Worm (Caenorhabditis elegans) whole organism, L1 larva: ENCODE results near the gene str-185.

Experiments
- C04F5.9 ChIP-seq: sonication (generic microtip); optimal IDR thresholded peaks from 2 replicates; lab custom pipeline; 2016; ENCODE audit warnings: missing genetic modification characterization, missing compliant biosample characterization
- C34B4.2 ChIP-seq: sonication (generic microtip); optimal IDR thresholded peaks from 2 replicates; lab custom pipeline; 2017; ENCODE audit warnings: mild to moderate bottlenecking, missing genetic modification characterization, missing compliant biosample characterization
- Y116A8C.19 ChIP-seq: sonication (generic microtip); optimal IDR thresholded peaks from 2 replicates; lab custom pipeline; 2016; ENCODE audit warnings: missing compliant biosample characterization, missing genetic modification characterization, borderline replicate concordance
- aha-1 ChIP-seq: fragments of 150-350 bp; optimal IDR thresholded peaks from 2 replicates; lab custom pipeline; 2014; ENCODE audit warnings: missing biosample characterization, missing genetic modification characterization
- blmp-1 ChIP-seq: fragments of 150-350 bp; optimal IDR thresholded peaks from 2 replicates; lab custom pipeline; 2014; ENCODE audit warnings: missing biosample characterization, missing genetic modification characterization
- ceh-63 ChIP-seq: fragments of 200-800 bp; sonication (Bioruptor generic); optimal IDR thresholded peaks from 2 replicates; lab custom pipeline; 2018; ENCODE audit warnings: mild to moderate bottlenecking, missing genetic modification characterization, missing compliant biosample characterization
- ceh-8 ChIP-seq: fragments of 200-800 bp; sonication (Bioruptor generic); optimal IDR thresholded peaks from 2 replicates; lab custom pipeline; 2018; ENCODE audit warnings: mild to moderate bottlenecking, missing genetic modification characterization, moderate library complexity, missing compliant biosample characterization
- ceh-82 ChIP-seq, 3 experiments: fragments of 150-350 bp in 1 of 3; sonication (generic microtip) in 2 of 3; optimal IDR thresholded peaks; 2 replicates each; lab custom pipeline; 2014 to 2017; ENCODE audit warnings: missing biosample characterization in 3 of 3, missing genetic modification characterization in 3 of 3
- ceh-88 ChIP-seq: fragments of 200-800 bp; sonication (Bioruptor generic); IDR thresholded peaks from 2 replicates; pipeline ENCODE4 v1.3.6; 2022; ENCODE audit warnings: missing genetic modification characterization, missing compliant biosample characterization
- ceh-90 ChIP-seq: sonication (generic microtip); optimal IDR thresholded peaks from 2 replicates; lab custom pipeline; 2016; ENCODE audit warnings: missing genetic modification characterization, missing compliant biosample characterization
- ces-1 ChIP-seq: fragments of 150-350 bp; optimal IDR thresholded peaks from 2 replicates; lab custom pipeline; 2014; ENCODE audit warnings: missing biosample characterization, missing genetic modification reagents, missing genetic modification characterization
- dpl-1 ChIP-seq, 3 experiments: fragments of 150-350 bp in 2 of 3; sonication (generic microtip) in 1 of 3; optimal IDR thresholded peaks; 2 replicates each; lab custom pipeline; 2014 to 2017; ENCODE audit warnings: missing biosample characterization in 3 of 3, missing genetic modification characterization in 3 of 3, missing genetic modification reagents in 3 of 3
- efl-1 ChIP-seq, 4 experiments: fragments of 150-350 bp; optimal IDR thresholded peaks in 3 of 4; peaks in 1 of 4; 1 replicate in 1 of 4; 2 replicates in 3 of 4; lab custom pipeline; 2014; ENCODE audit warnings: missing biosample characterization in 2 of 4, missing genetic modification characterization in 2 of 4, missing genetic modification reagents in 2 of 4
- efl-3 ChIP-seq: fragments of 200-800 bp; sonication (Bioruptor generic); optimal IDR thresholded peaks from 2 replicates; lab custom pipeline; 2018; ENCODE audit warnings: mild to moderate bottlenecking, missing genetic modification characterization, missing compliant biosample characterization
- egl-13 ChIP-seq: sonication (generic microtip); optimal IDR thresholded peaks from 2 replicates; lab custom pipeline; 2016; ENCODE audit warnings: missing genotype, missing genetic modification reagents, missing genetic modification characterization, missing compliant biosample characterization
- elt-2 ChIP-seq: sonication (generic microtip); optimal IDR thresholded peaks from 2 replicates; lab custom pipeline; 2016; ENCODE audit warnings: missing genetic modification characterization, mild to moderate bottlenecking, inconsistent platforms, missing compliant biosample characterization, missing genetic modification reagents
- fos-1 ChIP-seq: fragments of 150-350 bp; optimal IDR thresholded peaks from 2 replicates; lab custom pipeline; 2014; ENCODE audit warnings: missing biosample characterization, missing genetic modification characterization
- grh-1 ChIP-seq: fragments of 200-800 bp; sonication (Bioruptor generic); IDR thresholded peaks from 2 replicates; pipeline ENCODE4 v1.3.6; 2022; ENCODE audit warnings: missing genetic modification reagents, missing genetic modification characterization, missing compliant biosample characterization
- hlh-4 ChIP-seq: sonication (generic microtip); optimal IDR thresholded peaks from 2 replicates; lab custom pipeline; 2016; ENCODE audit warnings: mild to moderate bottlenecking, missing genetic modification characterization, missing compliant biosample characterization
- irx-1 ChIP-seq: sonication (generic microtip); optimal IDR thresholded peaks from 2 replicates; lab custom pipeline; 2016; ENCODE audit warnings: missing genetic modification characterization, missing compliant biosample characterization
- jun-1 ChIP-seq: fragments of 150-350 bp; optimal IDR thresholded peaks from 2 replicates; lab custom pipeline; 2014; ENCODE audit warnings: missing biosample characterization, missing genetic modification reagents, missing genetic modification characterization
- lin-39 ChIP-seq: fragments of 150-350 bp; optimal IDR thresholded peaks from 2 replicates; lab custom pipeline; 2014; ENCODE audit warnings: missing biosample characterization, missing genetic modification reagents, missing genetic modification characterization
- lir-3 ChIP-seq: sonication (generic microtip); optimal IDR thresholded peaks from 2 replicates; lab custom pipeline; 2016; ENCODE audit warnings: mild to moderate bottlenecking, missing genetic modification characterization, moderate library complexity, missing compliant biosample characterization; ENCODE audit not compliant: poor library complexity
- mab-9 ChIP-seq: fragments of 200-800 bp; sonication (Bioruptor generic); IDR thresholded peaks from 2 replicates; pipeline ENCODE4 v1.3.6; 2022; ENCODE audit warnings: missing genetic modification reagents, missing genetic modification characterization, missing compliant biosample characterization
- mef-2 ChIP-seq: fragments of 150-350 bp; optimal IDR thresholded peaks from 2 replicates; lab custom pipeline; 2014; ENCODE audit warnings: missing biosample characterization, missing genetic modification characterization
- mep-1 ChIP-seq: fragments of 150-350 bp; optimal IDR thresholded peaks from 2 replicates; lab custom pipeline; 2014; ENCODE audit warnings: missing biosample characterization, missing genetic modification characterization
- nhr-12 ChIP-seq: sonication (generic microtip); optimal IDR thresholded peaks from 2 replicates; lab custom pipeline; 2017; ENCODE audit warnings: missing biosample characterization, missing genetic modification characterization
- nhr-20 ChIP-seq: sonication (generic microtip); optimal IDR thresholded peaks from 2 replicates; lab custom pipeline; 2016; ENCODE audit warnings: mild to moderate bottlenecking, missing genetic modification characterization, missing compliant biosample characterization
- nhr-237 ChIP-seq: fragments of 150-350 bp; optimal IDR thresholded peaks from 2 replicates; lab custom pipeline; 2014; ENCODE audit warnings: missing biosample characterization, missing genetic modification characterization
- nhr-47 ChIP-seq: sonication (generic microtip); optimal IDR thresholded peaks from 2 replicates; lab custom pipeline; 2016; ENCODE audit warnings: mild to moderate bottlenecking, missing genetic modification characterization, moderate library complexity, missing compliant biosample characterization
- nhr-71 ChIP-seq: sonication (generic microtip); optimal IDR thresholded peaks from 2 replicates; lab custom pipeline; 2016; ENCODE audit warnings: mild to moderate bottlenecking, missing genetic modification characterization, moderate library complexity, missing compliant biosample characterization
- nhr-77 ChIP-seq: fragments of 150-350 bp; optimal IDR thresholded peaks from 2 replicates; lab custom pipeline; 2014; ENCODE audit warnings: missing biosample characterization, missing genetic modification characterization
- nhr-85 ChIP-seq: sonication (generic microtip); peaks from one replicate; lab custom pipeline; 2016; ENCODE audit warnings: missing genetic modification characterization, inconsistent platforms, missing compliant biosample characterization
- pag-3 ChIP-seq: sonication (generic microtip); optimal IDR thresholded peaks from 2 replicates; lab custom pipeline; 2017; ENCODE audit warnings: missing genetic modification characterization, mild to moderate bottlenecking, missing compliant biosample characterization, antibody characterized with exemption, borderline replicate concordance; ENCODE audit not compliant: insufficient read depth
- pqm-1 ChIP-seq: sonication (generic microtip); optimal IDR thresholded peaks from 3 replicates; lab custom pipeline; 2017; ENCODE audit warnings: missing biosample characterization, missing genetic modification characterization
- skn-1 ChIP-seq: fragments of 150-350 bp; optimal IDR thresholded peaks from 2 replicates; lab custom pipeline; 2014; ENCODE audit warnings: missing biosample characterization, missing genetic modification characterization
- sup-37 ChIP-seq: fragments of 200-800 bp; sonication (Bioruptor generic); optimal IDR thresholded peaks from 2 replicates; lab custom pipeline; 2018; ENCODE audit warnings: mild to moderate bottlenecking, missing genetic modification characterization, missing compliant biosample characterization
- tbx-2 ChIP-seq: sonication (generic microtip); optimal IDR thresholded peaks from 2 replicates; lab custom pipeline; 2016; ENCODE audit warnings: missing genetic modification characterization, missing compliant biosample characterization
- tlp-1 ChIP-seq: fragments of 150-350 bp; optimal IDR thresholded peaks from 2 replicates; lab custom pipeline; 2014; ENCODE audit warnings: missing biosample characterization, missing genetic modification characterization
- unc-130 ChIP-seq: fragments of 150-350 bp; optimal IDR thresholded peaks from 2 replicates; lab custom pipeline; 2017; ENCODE audit warnings: missing biosample characterization, missing genetic modification characterization, inconsistent platforms
- unc-98 ChIP-seq: fragments of 200-800 bp; sonication (Bioruptor generic); IDR thresholded peaks from 2 replicates; pipeline ENCODE4 v1.3.6; 2022; ENCODE audit warnings: missing genetic modification characterization, missing compliant biosample characterization
- vab-15 ChIP-seq: sonication (generic microtip); optimal IDR thresholded peaks from 2 replicates; lab custom pipeline; 2017; ENCODE audit warnings: missing genotype, mild to moderate bottlenecking, missing genetic modification characterization, missing compliant biosample characterization
- xbp-1 ChIP-seq: sonication (generic microtip); optimal IDR thresholded peaks from 2 replicates; lab custom pipeline; 2016; ENCODE audit warnings: missing genetic modification characterization, missing compliant biosample characterization
- ztf-11 ChIP-seq, 2 experiments: sonication (generic microtip); optimal IDR thresholded peaks; 2 replicates each; lab custom pipeline; 2016 to 2017; ENCODE audit warnings: missing genetic modification characterization in 2 of 2, missing biosample characterization in 1 of 2, missing compliant biosample characterization in 1 of 2

The str-185 gene

DNA sequence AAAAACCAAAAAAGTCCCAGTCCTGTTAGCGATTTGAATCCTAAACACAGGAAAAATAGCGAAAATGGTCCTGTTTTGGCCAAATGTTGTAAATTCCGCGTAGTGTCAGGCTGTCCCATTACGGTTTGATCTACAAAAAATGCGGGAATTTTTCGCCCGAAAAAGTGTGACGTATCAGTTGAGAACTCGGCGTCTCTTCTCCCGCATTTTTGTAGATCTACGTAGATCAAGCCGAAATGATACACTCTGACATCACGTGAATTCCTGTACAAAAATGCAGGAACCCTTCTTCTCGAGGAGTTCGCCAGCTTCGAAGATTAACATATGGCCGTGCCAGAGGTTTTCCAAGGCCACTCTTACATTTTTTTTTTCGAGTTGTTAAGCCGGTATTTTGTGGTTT, 34.2 kb downstream of the str-185 start:
- no peak for TF ChIP-seq mep-1 (tag; lab: Kevin White, UChicago)
- TF ChIP-seq nhr-237 (tag; lab: Kevin White, UChicago): no peak
- no peak for TF ChIP-seq pag-3 (tag; lab: Kevin White, UChicago)
- no peak for TF ChIP-seq sup-37 (GFP tag; lab: Kevin White, UChicago)
- TF ChIP-seq C34B4.2 (tag; lab: Kevin White, UChicago): no peak
- no peak for TF ChIP-seq elt-2 (tag; lab: Kevin White, UChicago)

DNA sequence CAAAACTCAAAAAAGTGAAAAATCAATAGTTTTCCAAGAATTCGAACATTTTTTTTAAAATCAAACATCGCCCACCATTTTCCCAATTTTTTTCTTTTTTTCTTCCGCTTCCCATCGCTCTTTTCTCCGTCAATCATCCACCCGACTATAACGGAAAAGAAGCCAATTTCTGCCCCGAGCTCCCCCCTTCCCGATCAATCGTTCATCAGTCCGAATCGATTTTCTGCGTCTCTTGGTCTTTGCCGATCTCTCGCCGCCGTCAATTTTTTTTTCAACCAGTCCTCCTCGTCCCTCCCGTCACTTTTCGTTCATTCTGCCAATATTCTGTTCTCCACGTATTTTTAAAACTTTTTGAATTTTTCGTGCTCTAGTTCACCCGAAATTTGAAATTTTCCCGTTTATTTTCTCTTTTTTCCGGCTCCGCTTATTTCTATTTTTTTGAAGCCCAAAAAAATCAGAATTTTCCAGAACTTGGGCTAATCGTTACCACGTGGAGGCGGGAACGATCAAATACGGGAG, 35.8 kb downstream of the str-185 start, which contains the start of gene ell-1:
ell-1 (plus strand) TSS at position 469 of the 519 bp plus-strand sequence.
- TF ChIP-seq ces-1 (GFP tag; lab: Kevin White, UChicago) (no peak), efl-3 (GFP tag; lab: Kevin White, UChicago) (no peak), ceh-88 (no peak), ceh-82 (tag; optimal IDR thresholded peaks at IDR 0.05; lab: Kevin White, UChicago) (no peak), irx-1 (tag; lab: Kevin White, UChicago) (no peak), dpl-1 (GFP tag; optimal IDR thresholded peaks at IDR 0.05; lab: Kevin White, UChicago) (no peak), nhr-77 (tag; lab: Kevin White, UChicago) (no peak), aha-1 (tag; lab: Kevin White, UChicago) (no peak), ceh-90 (tag; lab: Kevin White, UChicago) (no peak)

DNA sequence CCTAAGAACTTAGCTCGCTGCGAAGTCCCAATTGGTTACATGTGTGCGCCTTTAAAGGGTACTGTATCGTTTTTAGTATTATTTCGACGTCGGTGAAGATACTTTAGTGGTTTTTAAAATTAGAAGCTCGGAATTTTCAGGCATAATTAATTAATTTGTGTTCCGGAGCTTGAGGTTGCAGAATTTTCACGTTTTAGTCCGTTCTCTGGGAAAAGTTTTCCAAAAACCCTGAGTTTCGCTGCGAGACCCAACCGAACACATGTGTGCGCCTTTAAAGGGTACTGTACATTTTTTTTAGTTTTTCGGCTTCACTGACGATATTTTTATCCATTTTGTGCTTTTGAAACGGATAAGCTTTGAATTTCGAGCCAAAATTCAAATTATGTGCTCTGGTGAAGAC, 36.3 kb downstream of the str-185 start:
- TF ChIP-seq dpl-1 (GFP tag; optimal IDR thresholded peaks at IDR 0.05; lab: Kevin White, UChicago) (no peak), mef-2 (tag; lab: Kevin White, UChicago) (no peak)

DNA sequence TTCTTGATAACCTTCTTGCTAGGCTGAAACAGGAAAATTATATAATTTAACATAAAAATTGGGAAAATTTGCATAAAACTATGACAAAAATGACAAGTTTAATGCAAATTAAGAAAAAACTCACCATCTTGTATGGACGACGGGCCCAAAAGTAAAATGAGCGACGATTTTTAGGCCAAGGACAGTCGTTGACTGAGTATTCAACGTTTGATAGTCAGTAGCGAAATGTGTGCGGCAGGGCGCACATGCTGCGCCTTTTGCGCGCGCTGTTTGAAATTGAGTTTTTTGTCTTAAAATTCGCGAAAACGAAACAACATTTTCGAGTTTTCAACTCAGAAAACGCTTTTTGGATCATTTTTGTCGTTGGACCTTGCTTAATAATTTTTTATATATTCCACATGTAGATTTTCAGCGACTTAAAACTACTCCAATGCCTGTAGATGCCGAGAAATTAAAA, 39.3 kb downstream of the str-185 start, which contains the start of the genes rpl-7A and set-21:
rpl-7A (minus strand) TSS at position 153 of the 457 bp plus-strand sequence.
set-21 (plus strand) TSS at position 407 of the 457 bp plus-strand sequence.
- TF ChIP-seq pag-3 (tag; lab: Kevin White, UChicago) (no peak), mab-9 (peak; percentile 92), egl-13 (tag; lab: Kevin White, UChicago) (peak; percentile 92), ceh-8 (GFP tag; lab: Kevin White, UChicago) (peak; percentile 81), C04F5.9 (tag; lab: Kevin White, UChicago) (peak; percentile 90), Y116A8C.19 (tag; lab: Kevin White, UChicago) (no peak), lir-3 (peak; percentile 83), ceh-88 (peak; percentile 95), nhr-12 (tag; lab: Kevin White, UChicago) (no peak), efl-1 (optimal IDR thresholded peaks at IDR 0.05; lab: Kevin White, UChicago) (peak; percentile 94 to 98), efl-1 (GFP tag; optimal IDR thresholded peaks at IDR 0.05 in 1 of 2; lab: Kevin White, UChicago) (peak; percentile 93 to 100), jun-1 (tag; lab: Kevin White, UChicago) (peak; percentile 82), grh-1 (GFP tag; lab: Robert Waterston, UW) (peak; percentile 99), fos-1 (tag; lab: Kevin White, UChicago) (peak; percentile 75), nhr-77 (tag; lab: Kevin White, UChicago) (peak; percentile 86), unc-98 (peak; percentile 93), mef-2 (tag; lab: Kevin White, UChicago) (no peak), nhr-71 (tag; lab: Kevin White, UChicago) (peak; percentile 98), vab-15 (tag; lab: Kevin White, UChicago) (peak; percentile 81), nhr-237 (tag; lab: Kevin White, UChicago) (peak; percentile 66), ceh-63 (peak; percentile 26), aha-1 (tag; lab: Kevin White, UChicago) (no peak), pqm-1 (tag; lab: Kevin White, UChicago) (no peak), hlh-4 (tag; lab: Kevin White, UChicago) (no peak), unc-130 (tag; lab: Kevin White, UChicago) (peak; percentile 77), nhr-47 (peak; percentile 98), tbx-2 (tag; lab: Kevin White, UChicago) (peak; percentile 95), skn-1 (tag; lab: Kevin White, UChicago) (peak; percentile 61), lin-39 (tag; lab: Kevin White, UChicago) (peak; percentile 26), ztf-11 (tag; optimal IDR thresholded peaks at IDR 0.05; lab: Kevin White, UChicago) (peak in 1 of 2 experiments; percentile 92), nhr-85 (peak; percentile 98), C34B4.2 (tag; lab: Kevin White, UChicago) (peak; percentile 80), tlp-1 (tag; lab: Kevin White, UChicago) (no peak), blmp-1 (tag; lab: Kevin White, UChicago) (peak; percentile 53), xbp-1 (tag; lab: Kevin White, UChicago) (peak; percentile 97), nhr-20 (peak; percentile 95)
